Worm (Caenorhabditis elegans): ENCODE data around the gene ttr-9.

The ttr-9 gene

ce11 chrIV:9464345-9464783 lies 41.8 kb downstream of the ttr-9 start:
- no peak for TF ChIP-seq tra-4 (tag; optimal IDR thresholded peaks at IDR 0.05)
- TF ChIP-seq sea-1 (GFP tag; conservative IDR thresholded peaks at IDR 0.05) = no peak
- no peak for TF ChIP-seq hnd-1 (tag; optimal IDR thresholded peaks at IDR 0.05)
- no peak for TF ChIP-seq pes-1 (GFP tag; IDR thresholded peaks at IDR 0.05)

- TF ChIP-seq scrt-1 (GFP tag; IDR thresholded peaks at IDR 0.05) (no peak), pes-1 (GFP tag; IDR thresholded peaks at IDR 0.05) (no peak), ceh-36 (tag; optimal IDR thresholded peaks at IDR 0.05) (no peak), tbx-11 (GFP tag; IDR thresholded peaks at IDR 0.05) (no peak), tra-4 (tag; optimal IDR thresholded peaks at IDR 0.05) (no peak), aly-1 (tag; optimal IDR thresholded peaks at IDR 0.05) (no peak), ceh-13 (GFP tag; optimal IDR thresholded peaks at IDR 0.05) (no peak), hmg-4 (GFP tag; optimal IDR thresholded peaks at IDR 0.05) (no peak), sea-1 (GFP tag; conservative IDR thresholded peaks at IDR 0.05) (no peak), tbx-37 (GFP tag; conservative IDR thresholded peaks at IDR 0.05) (no peak), flt-1 (GFP tag; IDR thresholded peaks at IDR 0.05) (no peak), F13C5.2 (tag; optimal IDR thresholded peaks at IDR 0.05) (no peak), ama-1 (optimal IDR thresholded peaks at IDR 0.05) (no peak), B0310.2 (tag; optimal IDR thresholded peaks at IDR 0.05) (no peak), hmbx-1 (tag; optimal IDR thresholded peaks at IDR 0.05) (no peak), hnd-1 (tag; optimal IDR thresholded peaks at IDR 0.05) (no peak), ets-7 (tag; optimal IDR thresholded peaks at IDR 0.05) (no peak)
Measured at ce11 chrIV:9459224-9459781, 46.8 kb downstream of the ttr-9 start, which contains the start of gene copb-2. TSS of gene copb-2 (plus strand) at chrIV:9459731.

ce11 chrIV:9457400-9457799 lies 48.8 kb downstream of the ttr-9 start, which contains the start of gene cutl-17:
TSS of gene cutl-17 (minus strand) at chrIV:9457500.
- TF ChIP-seq ama-1 (optimal IDR thresholded peaks at IDR 0.05) (no peak), ceh-36 (tag; optimal IDR thresholded peaks at IDR 0.05) (no peak), hmbx-1 (tag; optimal IDR thresholded peaks at IDR 0.05) (no peak), scrt-1 (GFP tag; IDR thresholded peaks at IDR 0.05) (no peak), tbx-11 (GFP tag; IDR thresholded peaks at IDR 0.05) (no peak), ceh-13 (GFP tag; optimal IDR thresholded peaks at IDR 0.05) (no peak), aly-1 (tag; optimal IDR thresholded peaks at IDR 0.05) (no peak), sea-1 (GFP tag; conservative IDR thresholded peaks at IDR 0.05) (no peak), hmg-4 (GFP tag; optimal IDR thresholded peaks at IDR 0.05) (no peak), tbx-37 (GFP tag; conservative IDR thresholded peaks at IDR 0.05) (no peak), pes-1 (GFP tag; IDR thresholded peaks at IDR 0.05) (no peak), B0310.2 (tag; optimal IDR thresholded peaks at IDR 0.05) (no peak), hnd-1 (tag; optimal IDR thresholded peaks at IDR 0.05) (no peak), flt-1 (GFP tag; IDR thresholded peaks at IDR 0.05) (no peak), ets-7 (tag; optimal IDR thresholded peaks at IDR 0.05) (no peak), F13C5.2 (tag; optimal IDR thresholded peaks at IDR 0.05) (no peak)
